Worm (Caenorhabditis elegans) whole organism, L4 larva: ENCODE data around the gene Y39E4B.6.
A peak's percentile ranks its signal among the peaks of the same experiment; 100 is the strongest.

ENCODE experiments used
- F37D6.2 ChIP-seq: sonication (generic microtip); optimal IDR thresholded peaks from 2 replicates; lab custom pipeline; 2016; ENCODE audit warnings: mild to moderate bottlenecking, missing genetic modification characterization, missing compliant biosample characterization
- F44E2.7 ChIP-seq: fragments of 200-800 bp; sonication (Bioruptor generic); IDR thresholded peaks from 2 replicates; pipeline ENCODE4 v2.1.2; 2022; ENCODE audit warnings: missing genetic modification characterization, missing compliant biosample characterization
- T20F7.1 ChIP-seq: fragments of 200-800 bp; sonication (Bioruptor generic); optimal IDR thresholded peaks from 2 replicates; lab custom pipeline; 2018; ENCODE audit warnings: mild to moderate bottlenecking, missing genetic modification characterization, missing compliant biosample characterization
- ZK546.5 ChIP-seq, 2 experiments: sonication (generic microtip); optimal IDR thresholded peaks; 2 replicates each; lab custom pipeline; 2017; ENCODE audit warnings: missing biosample characterization in 2 of 2, missing genetic modification characterization in 2 of 2
- aha-1 ChIP-seq: fragments of 150-350 bp; peaks from one replicate; lab custom pipeline; 2014; ENCODE audit warnings: missing biosample characterization, missing genetic modification characterization
- aly-2 ChIP-seq: sonication (generic microtip); optimal IDR thresholded peaks from 2 replicates; lab custom pipeline; 2018; ENCODE audit warnings: missing biosample characterization, missing genetic modification characterization
- ceh-28 ChIP-seq: fragments of 150-350 bp; optimal IDR thresholded peaks from 2 replicates; lab custom pipeline; 2014; ENCODE audit warnings: missing biosample characterization, missing genetic modification reagents, missing genetic modification characterization
- ceh-82 ChIP-seq: sonication (generic microtip); optimal IDR thresholded peaks from 2 replicates; lab custom pipeline; 2017; ENCODE audit warnings: missing biosample characterization, missing genetic modification characterization
- ctbp-1 ChIP-seq: fragments of 200-800 bp; sonication (Bioruptor generic); IDR thresholded peaks from 2 replicates; pipeline ENCODE4 v1.3.6; 2022; ENCODE audit warnings: missing genetic modification reagents, missing genetic modification characterization, missing compliant biosample characterization
- daf-19 ChIP-seq: fragments of 200-800 bp; sonication (Bioruptor generic); conservative IDR thresholded peaks from 2 replicates; pipeline ENCODE4 v1.3.6; 2022; ENCODE audit warnings: missing genetic modification characterization, missing compliant biosample characterization
- dmd-9 ChIP-seq: fragments of 200-800 bp; sonication (Bioruptor generic); IDR thresholded peaks from 2 replicates; pipeline ENCODE4 v1.3.6; 2022; ENCODE audit warnings: missing genetic modification reagents, missing genetic modification characterization, missing compliant biosample characterization
- dve-1 ChIP-seq: sonication (generic microtip); optimal IDR thresholded peaks from 2 replicates; lab custom pipeline; 2017; ENCODE audit warnings: antibody characterized with exemption, mild to moderate bottlenecking, missing genetic modification characterization, missing compliant biosample characterization; ENCODE audit not compliant: insufficient read depth
- fkh-10 ChIP-seq: fragments of 150-350 bp; optimal IDR thresholded peaks from 2 replicates; lab custom pipeline; 2014; ENCODE audit warnings: missing biosample characterization, missing genetic modification reagents, missing genetic modification characterization
- hlh-11 ChIP-seq: fragments of 200-800 bp; sonication (Bioruptor generic); optimal IDR thresholded peaks from 2 replicates; lab custom pipeline; 2018; ENCODE audit warnings: mild to moderate bottlenecking, missing genetic modification characterization, missing compliant biosample characterization
- hlh-30 ChIP-seq: sonication (generic microtip); optimal IDR thresholded peaks from 2 replicates; lab custom pipeline; 2017; ENCODE audit warnings: antibody characterized with exemption, mild to moderate bottlenecking, missing genetic modification characterization, missing compliant biosample characterization; ENCODE audit not compliant: insufficient read depth
- hmg-1.1 ChIP-seq: fragments of 200-800 bp; sonication (Bioruptor generic); IDR thresholded peaks from 2 replicates; pipeline ENCODE4 v1.3.6; 2022; ENCODE audit warnings: missing genetic modification reagents, missing genetic modification characterization, missing compliant biosample characterization
- jun-1 ChIP-seq: fragments of 150-350 bp; optimal IDR thresholded peaks from 2 replicates; lab custom pipeline; 2014; ENCODE audit warnings: missing biosample characterization, missing genetic modification reagents, missing genetic modification characterization
- lir-3 ChIP-seq: sonication (generic microtip); optimal IDR thresholded peaks from 2 replicates; lab custom pipeline; 2016; ENCODE audit warnings: mild to moderate bottlenecking, missing genetic modification characterization, missing compliant biosample characterization
- lsy-2 ChIP-seq, 2 experiments: fragments of 150-350 bp in 1 of 2; sonication (generic microtip) in 1 of 2; optimal IDR thresholded peaks; 2 replicates each; lab custom pipeline; 2014 to 2017; ENCODE audit warnings: missing biosample characterization in 2 of 2, missing genetic modification characterization in 2 of 2
- mdl-1 ChIP-seq, 2 experiments: fragments of 150-350 bp in 1 of 2; sonication (generic microtip) in 1 of 2; optimal IDR thresholded peaks; 2 replicates each; lab custom pipeline; 2014 to 2017; ENCODE audit warnings: missing biosample characterization in 2 of 2, missing genetic modification characterization in 2 of 2
- mxl-3 ChIP-seq: fragments of 200-800 bp; sonication (Bioruptor generic); optimal IDR thresholded peaks from 2 replicates; lab custom pipeline; 2018; ENCODE audit warnings: mild to moderate bottlenecking, missing genetic modification characterization, missing compliant biosample characterization
- nhr-25 ChIP-seq: sonication (generic microtip); optimal IDR thresholded peaks from 2 replicates; lab custom pipeline; 2017; ENCODE audit warnings: missing genetic modification characterization, mild to moderate bottlenecking, missing compliant biosample characterization, antibody characterized with exemption, moderate library complexity, borderline replicate concordance; ENCODE audit not compliant: insufficient read depth
- nhr-28 ChIP-seq: fragments of 150-350 bp; optimal IDR thresholded peaks from 2 replicates; lab custom pipeline; 2014; ENCODE audit warnings: missing biosample characterization, missing genetic modification characterization
- nhr-42 ChIP-seq: fragments of 200-800 bp; sonication (Bioruptor generic); IDR thresholded peaks from 2 replicates; pipeline ENCODE4 v1.3.6; 2022; ENCODE audit warnings: missing genetic modification characterization, missing compliant biosample characterization
- nhr-48 ChIP-seq: sonication (generic microtip); optimal IDR thresholded peaks from 2 replicates; lab custom pipeline; 2016; ENCODE audit warnings: mild to moderate bottlenecking, missing genetic modification characterization, missing compliant biosample characterization
- nhr-6 ChIP-seq: fragments of 150-350 bp; optimal IDR thresholded peaks from 2 replicates; lab custom pipeline; 2014; ENCODE audit warnings: missing biosample characterization, missing genetic modification characterization
- rbr-2 ChIP-seq: sonication (generic microtip); optimal IDR thresholded peaks from 2 replicates; lab custom pipeline; 2016; ENCODE audit warnings: missing genotype, missing genetic modification characterization, missing compliant biosample characterization
- saeg-2 ChIP-seq: fragments of 200-800 bp; sonication (Bioruptor generic); IDR thresholded peaks from 2 replicates; pipeline ENCODE4 v1.3.6; 2022; ENCODE audit warnings: missing genetic modification reagents, missing genetic modification characterization, missing compliant biosample characterization
- set-16 ChIP-seq: fragments of 200-800 bp; sonication (Bioruptor generic); IDR thresholded peaks from 2 replicates; pipeline ENCODE4 v1.3.6; 2022; ENCODE audit warnings: missing genetic modification reagents, missing genetic modification characterization, missing compliant biosample characterization
- skn-1 ChIP-seq: fragments of 150-350 bp; optimal IDR thresholded peaks from 2 replicates; lab custom pipeline; 2014; ENCODE audit warnings: missing biosample characterization, missing genetic modification characterization
- snpc-1.2 ChIP-seq: fragments of 200-800 bp; sonication (Bioruptor generic); IDR thresholded peaks from 2 replicates; pipeline ENCODE4 v1.3.6; 2022; ENCODE audit warnings: missing genetic modification reagents, missing genetic modification characterization, missing compliant biosample characterization
- snpc-4 ChIP-seq: fragments of 150-350 bp; optimal IDR thresholded peaks from 2 replicates; lab custom pipeline; 2014; ENCODE audit warnings: missing biosample characterization, missing genetic modification characterization
- tag-97 ChIP-seq: fragments of 200-800 bp; sonication (Bioruptor generic); IDR thresholded peaks from 2 replicates; pipeline ENCODE4 v1.3.6; 2022; ENCODE audit warnings: missing genetic modification characterization, missing compliant biosample characterization
- tra-1 ChIP-seq: fragments of 200-800 bp; sonication (Bioruptor generic); IDR thresholded peaks from 2 replicates; pipeline ENCODE4 v1.3.6; 2022; ENCODE audit warnings: missing genetic modification reagents, missing genetic modification characterization, missing compliant biosample characterization
- vab-7 ChIP-seq: fragments of 200-800 bp; sonication (Bioruptor generic); IDR thresholded peaks from 2 replicates; pipeline ENCODE4 v1.3.6; 2022; ENCODE audit warnings: missing genetic modification reagents, missing genetic modification characterization, missing compliant biosample characterization
- zfp-2 ChIP-seq: sonication (generic microtip); optimal IDR thresholded peaks from 2 replicates; lab custom pipeline; 2016; ENCODE audit warnings: mild to moderate bottlenecking, missing genetic modification characterization, missing compliant biosample characterization
- zfp-3 ChIP-seq: fragments of 200-800 bp; sonication (Bioruptor generic); conservative IDR thresholded peaks from 2 replicates; pipeline ENCODE4 v1.3.6; 2022; ENCODE audit warnings: missing genetic modification reagents, missing genetic modification characterization, missing compliant biosample characterization

Y39E4B.6 gene

DNA sequence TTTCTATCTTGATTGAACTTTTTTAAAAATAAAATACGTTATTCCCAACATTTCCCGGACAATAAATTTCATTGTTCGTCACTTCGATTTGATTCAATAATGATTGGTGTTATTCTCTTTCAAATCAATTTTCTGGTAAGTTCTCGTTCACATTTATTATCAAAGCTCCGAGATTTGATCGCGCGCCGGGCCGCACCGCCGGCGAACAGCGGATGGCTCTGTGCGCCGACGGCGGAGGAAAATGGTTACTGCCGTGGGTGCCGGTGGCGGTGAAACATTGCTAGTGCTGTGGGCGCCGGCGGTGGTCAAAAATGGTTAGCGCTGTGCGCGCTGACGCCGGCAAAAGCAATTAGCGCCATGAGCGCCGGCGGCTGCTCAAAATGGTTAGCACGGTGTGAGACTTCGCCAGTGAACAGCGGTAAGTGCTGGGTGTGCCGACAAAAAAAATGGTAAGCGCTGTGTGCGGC, 20.5 kb downstream of the Y39E4B.6 start, which contains the start of gene Y39E4B.13:
Gene Y39E4B.13, plus strand, starts transcription at position 51 of the 467 bp plus-strand sequence.
- TF ChIP-seq saeg-2 (GFP tag; lab: Robert Waterston, UW) (no peak), rbr-2 (tag; lab: Kevin White, UChicago) (no peak), nhr-42 (no peak), vab-7 (GFP tag; lab: Robert Waterston, UW) (no peak), F44E2.7 (GFP tag; lab: Robert Waterston, UW) (no peak), set-16 (GFP tag; lab: Robert Waterston, UW) (peak; percentile 80), T20F7.1 (GFP tag; lab: Kevin White, UChicago) (no peak), zfp-2 (tag; lab: Kevin White, UChicago) (no peak)

DNA sequence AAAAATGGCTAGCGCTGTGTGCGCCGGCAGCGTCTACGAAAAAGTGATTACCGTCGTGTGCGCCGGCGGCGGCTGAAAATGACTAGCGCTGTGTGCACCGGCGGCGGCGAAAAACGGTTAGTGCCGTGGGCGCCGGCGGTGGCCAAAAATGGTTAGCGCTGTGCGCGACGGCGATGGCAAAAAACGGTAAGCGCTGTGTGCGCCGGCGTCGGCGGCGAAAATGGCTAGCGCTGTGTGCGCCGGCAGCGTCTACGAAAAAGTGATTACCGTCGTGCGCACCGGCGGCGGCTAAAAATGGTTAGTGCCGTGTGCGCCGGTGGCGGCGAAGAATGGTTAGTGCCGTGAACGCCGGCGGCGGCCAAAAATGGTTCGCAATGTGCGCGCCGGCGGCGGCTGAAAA, 21.8 kb downstream of the Y39E4B.6 start:
- no peak for TF ChIP-seq lir-3 (tag; lab: Kevin White, UChicago)
- peak; percentile 83 for TF ChIP-seq set-16 (GFP tag; lab: Robert Waterston, UW)

DNA sequence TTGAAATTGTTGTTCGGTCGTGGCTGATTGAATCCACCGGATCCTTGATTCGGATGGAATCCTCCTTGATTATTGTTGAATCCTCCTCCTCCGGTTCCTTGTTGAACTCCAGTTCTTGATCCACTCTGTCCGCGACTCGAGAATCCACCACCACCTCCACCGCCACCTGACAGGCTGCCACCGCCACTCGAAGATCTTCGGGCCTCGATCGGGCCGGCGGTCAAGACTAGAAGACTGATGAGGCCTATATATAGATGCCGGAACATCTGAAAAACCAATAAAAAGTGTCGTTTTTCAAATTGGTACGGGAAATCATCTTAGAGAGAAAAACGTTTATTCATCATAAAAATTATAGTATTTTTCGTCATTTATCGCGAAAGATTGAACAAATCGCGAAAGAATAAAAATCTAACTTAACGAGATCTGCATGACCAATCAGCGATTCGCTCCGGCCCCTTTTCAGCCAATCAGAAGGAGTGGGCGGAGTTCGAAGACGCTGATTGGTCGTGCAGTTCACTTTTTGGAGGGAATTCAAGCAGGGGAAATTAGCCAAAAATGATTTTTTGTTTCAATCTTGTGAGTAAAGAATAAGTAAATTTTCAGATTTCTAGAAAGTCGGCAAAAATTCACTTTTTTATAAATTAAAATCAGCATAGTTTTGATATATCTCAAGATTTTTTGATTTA, 28.8 kb downstream of the Y39E4B.6 start, which contains the start of gene pqn-83:
Gene pqn-83, minus strand, starts transcription at position 272 of the 686 bp plus-strand sequence.
- TF ChIP-seq dmd-9 (GFP tag; lab: Robert Waterston, UW) (no peak), aha-1 (tag; lab: Kevin White, UChicago) (peak; percentile 72), hmg-1.1 (no peak), set-16 (GFP tag; lab: Robert Waterston, UW) (peak; percentile 67; the same call in 1 of the 2 replicates)

DNA sequence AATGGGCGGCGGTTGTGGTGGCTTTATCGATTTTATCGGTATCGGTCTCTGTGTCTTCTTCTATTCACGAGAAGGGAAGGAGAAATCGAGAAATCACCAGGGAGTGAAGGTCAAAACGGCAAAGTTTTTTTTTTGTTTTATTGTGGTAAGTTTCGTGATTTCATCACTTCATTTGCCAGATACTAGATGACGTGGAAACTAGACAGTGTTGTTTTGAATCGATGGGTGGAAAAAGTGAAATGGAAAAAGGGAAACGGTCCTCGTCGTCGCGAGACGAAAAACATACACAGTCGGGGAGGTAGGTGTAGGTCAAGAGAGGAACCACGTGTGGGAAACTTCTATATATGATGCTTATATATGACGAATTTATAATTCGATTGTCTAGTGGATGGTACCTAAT, 30.5 kb downstream of the Y39E4B.6 start:
- TF ChIP-seq mdl-1 (tag; optimal IDR thresholded peaks at IDR 0.05; lab: Kevin White, UChicago) = peak in 1 of 2 experiments; percentile 68
- TF ChIP-seq tra-1 = 0 out of 2 replicates have a peak, but pooled peaks have one; percentile 29
- TF ChIP-seq hlh-30 = peak; percentile 34
- peak; percentile 61 for TF ChIP-seq aha-1 (tag; lab: Kevin White, UChicago)
- no peak for TF ChIP-seq snpc-1.2 (GFP tag; lab: Robert Waterston, UW)
- peak in 1 of 2 experiments; percentile 9 for TF ChIP-seq lsy-2 (tag; optimal IDR thresholded peaks at IDR 0.05; lab: Kevin White, UChicago)
- TF ChIP-seq mxl-3 (GFP tag; lab: Kevin White, UChicago) = peak; percentile 20
- no peak for TF ChIP-seq dve-1
- TF ChIP-seq daf-19 (GFP tag; lab: Robert Waterston, UW) = no peak
- no peak for TF ChIP-seq snpc-4
- no peak for TF ChIP-seq jun-1 (tag; lab: Kevin White, UChicago)
- TF ChIP-seq hlh-11 (tag; lab: Kevin White, UChicago) = peak; percentile 20
- TF ChIP-seq ceh-82 (tag; lab: Kevin White, UChicago) = no peak
- TF ChIP-seq ZK546.5 (tag; optimal IDR thresholded peaks at IDR 0.05; lab: Kevin White, UChicago) = no peak
- TF ChIP-seq nhr-28 (tag; lab: Kevin White, UChicago) = peak; percentile 25
- no peak for TF ChIP-seq zfp-2 (tag; lab: Kevin White, UChicago)
- TF ChIP-seq ceh-28 (tag; lab: Kevin White, UChicago) = no peak
- no peak for TF ChIP-seq nhr-6 (tag; lab: Kevin White, UChicago)
- peak; percentile 44 for TF ChIP-seq nhr-25 (tag; lab: Kevin White, UChicago)
- TF ChIP-seq zfp-3 (GFP tag; lab: Robert Waterston, UW) = no peak

DNA sequence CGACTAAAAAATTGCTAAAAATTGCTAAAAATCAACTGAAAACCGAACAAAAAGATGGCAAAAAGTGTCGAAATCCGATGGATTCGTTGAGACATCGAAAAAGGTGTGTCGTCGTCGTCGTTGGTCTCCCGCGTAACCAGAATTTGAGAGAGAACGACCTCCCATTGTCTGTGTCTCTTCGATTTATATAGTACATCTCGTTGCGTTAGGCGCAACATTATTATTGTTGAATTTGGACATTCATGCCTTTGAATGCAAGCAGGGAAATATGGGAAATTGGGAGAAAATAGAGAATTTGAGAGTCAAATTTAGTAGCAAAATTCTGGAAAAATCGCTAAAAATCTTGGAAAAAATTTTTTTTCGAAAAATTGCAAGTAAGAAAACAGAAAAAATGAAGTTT, 33.4 kb downstream of the Y39E4B.6 start:
- TF ChIP-seq F37D6.2 (tag; lab: Kevin White, UChicago) (no peak), nhr-48 (tag; lab: Kevin White, UChicago) (no peak), skn-1 (tag; lab: Kevin White, UChicago) (no peak), ctbp-1 (GFP tag; lab: Robert Waterston, UW) (no peak), nhr-28 (tag; lab: Kevin White, UChicago) (no peak), fkh-10 (GFP tag; lab: Kevin White, UChicago) (no peak), tag-97 (GFP tag; lab: Robert Waterston, UW) (no peak), aly-2 (tag; lab: Kevin White, UChicago) (no peak), lsy-2 (tag; optimal IDR thresholded peaks at IDR 0.05; lab: Kevin White, UChicago) (no peak)
